Worm (Caenorhabditis elegans) whole organism, early embryonic: ENCODE results near the gene clec-83.
A peak's percentile ranks its signal among the peaks of the same experiment; 100 is the strongest.
"Not testable (repeated sequence)": the region's sequence is repeated elsewhere in the genome, so short reads cannot be mapped to it uniquely, and the experiment has no call there.

Source experiments
- B0310.2 ChIP-seq: sonication (generic microtip); optimal IDR thresholded peaks from 2 replicates; lab custom pipeline; 2016; ENCODE audit warnings: mild to moderate bottlenecking, missing genetic modification characterization, missing compliant biosample characterization
- F13C5.2 ChIP-seq: sonication (generic microtip); optimal IDR thresholded peaks from 2 replicates; lab custom pipeline; 2017; ENCODE audit warnings: mild to moderate bottlenecking, missing genetic modification characterization, inconsistent platforms, missing compliant biosample characterization
- aly-1 ChIP-seq: sonication (generic microtip); optimal IDR thresholded peaks from 2 replicates; lab custom pipeline; 2016; ENCODE audit warnings: missing genetic modification characterization, missing compliant biosample characterization
- ama-1 ChIP-seq: fragments of 150-350 bp; optimal IDR thresholded peaks from 2 replicates; lab custom pipeline; 2014
- ceh-13 ChIP-seq: fragments of 200-800 bp; sonication (Bioruptor generic); optimal IDR thresholded peaks from 2 replicates; lab custom pipeline; 2018; ENCODE audit warnings: mild to moderate bottlenecking, missing genetic modification characterization, missing compliant biosample characterization
- ceh-36 ChIP-seq: sonication (generic microtip); optimal IDR thresholded peaks from 2 replicates; lab custom pipeline; 2016; ENCODE audit warnings: missing genetic modification characterization, inconsistent platforms, missing compliant biosample characterization
- ets-7 ChIP-seq: sonication (generic microtip); optimal IDR thresholded peaks from 2 replicates; lab custom pipeline; 2016; ENCODE audit warnings: missing genotype, missing genetic modification characterization, missing compliant biosample characterization
- flt-1 ChIP-seq: fragments of 200-800 bp; sonication (Bioruptor generic); IDR thresholded peaks from 2 replicates; pipeline ENCODE4 v1.3.6; 2022; ENCODE audit warnings: missing genetic modification characterization, missing compliant biosample characterization
- hmbx-1 ChIP-seq: sonication (generic microtip); optimal IDR thresholded peaks from 2 replicates; lab custom pipeline; 2016; ENCODE audit warnings: mild to moderate bottlenecking, missing genetic modification characterization, missing compliant biosample characterization
- hmg-4 ChIP-seq: fragments of 200-800 bp; sonication (Bioruptor generic); optimal IDR thresholded peaks from 2 replicates; lab custom pipeline; 2018; ENCODE audit warnings: mild to moderate bottlenecking, missing genetic modification characterization, missing compliant biosample characterization
- hnd-1 ChIP-seq: sonication (generic microtip); optimal IDR thresholded peaks from 2 replicates; lab custom pipeline; 2016; ENCODE audit warnings: missing genetic modification characterization, missing compliant biosample characterization
- pes-1 ChIP-seq: fragments of 200-800 bp; sonication (Bioruptor generic); IDR thresholded peaks from 2 replicates; pipeline ENCODE4 v1.3.6; 2022; ENCODE audit warnings: missing genetic modification reagents, missing genetic modification characterization, missing compliant biosample characterization
- scrt-1 ChIP-seq: fragments of 200-800 bp; sonication (Bioruptor generic); IDR thresholded peaks from 2 replicates; pipeline ENCODE4 v1.3.6; 2022; ENCODE audit warnings: missing genetic modification characterization, missing compliant biosample characterization
- sea-1 ChIP-seq: fragments of 200-800 bp; sonication (Bioruptor generic); conservative IDR thresholded peaks from 2 replicates; pipeline ENCODE4 v1.3.6; 2022; ENCODE audit warnings: missing genetic modification characterization, missing compliant biosample characterization
- tbx-11 ChIP-seq: fragments of 200-800 bp; sonication (Bioruptor generic); IDR thresholded peaks from 2 replicates; pipeline ENCODE4 v1.3.6; 2022; ENCODE audit warnings: missing genetic modification characterization, missing compliant biosample characterization
- tbx-37 ChIP-seq: fragments of 200-800 bp; sonication (Bioruptor generic); conservative IDR thresholded peaks from 2 replicates; pipeline ENCODE4 v1.3.6; 2022; ENCODE audit warnings: missing genetic modification reagents, missing genetic modification characterization, missing compliant biosample characterization
- tra-4 ChIP-seq: sonication (generic microtip); optimal IDR thresholded peaks from 2 replicates; lab custom pipeline; 2017; ENCODE audit warnings: missing genetic modification characterization, missing compliant biosample characterization

clec-83 gene

ce11 chrIV:2803652-2804051 lies 37.6 kb downstream of the clec-83 start, which contains the start of gene Y54G2A.32:
Gene Y54G2A.32, plus strand, starts transcription at chrIV:2803952.
- TF ChIP-seq ceh-13 (GFP tag; lab: Kevin White, UChicago): no peak
- TF ChIP-seq tbx-37 (GFP tag; lab: Robert Waterston, UW): no peak
- no peak for TF ChIP-seq flt-1 (GFP tag; lab: Robert Waterston, UW)
- TF ChIP-seq F13C5.2: no peak
- TF ChIP-seq scrt-1 (GFP tag; lab: Robert Waterston, UW): no peak
- TF ChIP-seq aly-1 (tag; lab: Kevin White, UChicago): no peak
- TF ChIP-seq sea-1 (GFP tag; lab: Robert Waterston, UW): no peak
- TF ChIP-seq hmg-4 (GFP tag; lab: Kevin White, UChicago): no peak
- no peak for TF ChIP-seq tra-4 (tag; lab: Kevin White, UChicago)
- TF ChIP-seq pes-1 (GFP tag; lab: Robert Waterston, UW): no peak
- no peak for TF ChIP-seq hmbx-1 (tag; lab: Kevin White, UChicago)

ce11 chrIV:2802193-2802592 lies 39.1 kb downstream of the clec-83 start:
- TF ChIP-seq tbx-37 (GFP tag; lab: Robert Waterston, UW) (peak; percentile 38; the same call in 1 of the 2 replicates), B0310.2 (tag; lab: Kevin White, UChicago) (peak; percentile 22), aly-1 (tag; lab: Kevin White, UChicago) (peak; percentile 5), hmg-4 (GFP tag; lab: Kevin White, UChicago) (peak; percentile 46), tbx-11 (0 out of 2 replicates have a peak, but pooled peaks have one; percentile 53), flt-1 (GFP tag; lab: Robert Waterston, UW) (peak; percentile 70), pes-1 (GFP tag; lab: Robert Waterston, UW) (peak; percentile 72), ceh-36 (peak; percentile 50), tra-4 (tag; lab: Kevin White, UChicago) (no peak), ama-1 (no peak), sea-1 (GFP tag; lab: Robert Waterston, UW) (0 out of 2 replicates have a peak, but pooled peaks have one; percentile 40), ets-7 (tag; lab: Kevin White, UChicago) (no peak), ceh-13 (GFP tag; lab: Kevin White, UChicago) (peak; percentile 37), hnd-1 (tag; lab: Kevin White, UChicago) (peak; percentile 14), scrt-1 (GFP tag; lab: Robert Waterston, UW) (peak; percentile 78)

ce11 chrIV:2801558-2801957 lies 39.7 kb downstream of the clec-83 start, which contains the start of gene Y54G2A.44:
Gene Y54G2A.44, plus strand, starts transcription at chrIV:2801858.
- not testable (repeated sequence) for TF ChIP-seq ets-7 (tag; lab: Kevin White, UChicago); ceh-36; ama-1

- 0 out of 2 replicates have a peak, but pooled peaks have one; percentile 13 for TF ChIP-seq flt-1 (GFP tag; lab: Robert Waterston, UW)
- no peak for TF ChIP-seq tra-4 (tag; lab: Kevin White, UChicago)
- TF ChIP-seq ceh-36: no peak
- no peak for TF ChIP-seq hmg-4 (GFP tag; lab: Kevin White, UChicago)
- no peak for TF ChIP-seq ceh-13 (GFP tag; lab: Kevin White, UChicago)
- no peak for TF ChIP-seq ets-7 (tag; lab: Kevin White, UChicago)
- peak; percentile 38; the same call in 1 of the 2 replicates for TF ChIP-seq scrt-1 (GFP tag; lab: Robert Waterston, UW)
- TF ChIP-seq ama-1: no peak
- no peak for TF ChIP-seq hmbx-1 (tag; lab: Kevin White, UChicago)
- TF ChIP-seq aly-1 (tag; lab: Kevin White, UChicago): no peak
- TF ChIP-seq pes-1 (GFP tag; lab: Robert Waterston, UW): peak; percentile 54; the same call in 1 of the 2 replicates
- no peak for TF ChIP-seq sea-1 (GFP tag; lab: Robert Waterston, UW)
- no peak for TF ChIP-seq hnd-1 (tag; lab: Kevin White, UChicago)
- TF ChIP-seq tbx-11: no peak
- no peak for TF ChIP-seq B0310.2 (tag; lab: Kevin White, UChicago)
Measured at ce11 chrIV:2801004-2801403, 40.3 kb downstream of the clec-83 start.

ce11 chrIV:2799890-2800289 lies 41.4 kb downstream of the clec-83 start:
- TF ChIP-seq aly-1 (tag; lab: Kevin White, UChicago) (no peak), hnd-1 (tag; lab: Kevin White, UChicago) (no peak), ets-7 (tag; lab: Kevin White, UChicago) (no peak), ceh-36 (no peak), hmbx-1 (tag; lab: Kevin White, UChicago) (no peak), F13C5.2 (no peak), B0310.2 (tag; lab: Kevin White, UChicago) (no peak), ama-1 (no peak), hmg-4 (GFP tag; lab: Kevin White, UChicago) (no peak)

ce11 chrIV:2799389-2799788 lies 41.9 kb downstream of the clec-83 start, which contains the start of gene Y54G2A.10:
Gene Y54G2A.10, plus strand, starts transcription at chrIV:2799689.
- TF ChIP-seq B0310.2 (tag; lab: Kevin White, UChicago) (no peak), tra-4 (tag; lab: Kevin White, UChicago) (no peak), tbx-37 (GFP tag; lab: Robert Waterston, UW) (no peak), ama-1 (no peak), hnd-1 (tag; lab: Kevin White, UChicago) (no peak), pes-1 (GFP tag; lab: Robert Waterston, UW) (no peak), hmg-4 (GFP tag; lab: Kevin White, UChicago) (no peak), sea-1 (GFP tag; lab: Robert Waterston, UW) (no peak), F13C5.2 (no peak), scrt-1 (GFP tag; lab: Robert Waterston, UW) (no peak)

- TF ChIP-seq pes-1 (GFP tag; lab: Robert Waterston, UW) (no peak), ceh-13 (GFP tag; lab: Kevin White, UChicago) (no peak), ceh-36 (no peak), tbx-11 (no peak), aly-1 (tag; lab: Kevin White, UChicago) (no peak), ets-7 (tag; lab: Kevin White, UChicago) (no peak), tra-4 (tag; lab: Kevin White, UChicago) (no peak), ama-1 (no peak), B0310.2 (tag; lab: Kevin White, UChicago) (no peak), F13C5.2 (no peak), sea-1 (GFP tag; lab: Robert Waterston, UW) (no peak), flt-1 (GFP tag; lab: Robert Waterston, UW) (no peak)
Measured at ce11 chrIV:2798339-2798738, 42.9 kb downstream of the clec-83 start, which contains the start of gene Y54G2A.52. Gene Y54G2A.52, minus strand, starts transcription at chrIV:2798686.
